Worm (Caenorhabditis elegans): ENCODE data around the gene Y39A1A.21.

The Y39A1A.21 gene

DNA sequence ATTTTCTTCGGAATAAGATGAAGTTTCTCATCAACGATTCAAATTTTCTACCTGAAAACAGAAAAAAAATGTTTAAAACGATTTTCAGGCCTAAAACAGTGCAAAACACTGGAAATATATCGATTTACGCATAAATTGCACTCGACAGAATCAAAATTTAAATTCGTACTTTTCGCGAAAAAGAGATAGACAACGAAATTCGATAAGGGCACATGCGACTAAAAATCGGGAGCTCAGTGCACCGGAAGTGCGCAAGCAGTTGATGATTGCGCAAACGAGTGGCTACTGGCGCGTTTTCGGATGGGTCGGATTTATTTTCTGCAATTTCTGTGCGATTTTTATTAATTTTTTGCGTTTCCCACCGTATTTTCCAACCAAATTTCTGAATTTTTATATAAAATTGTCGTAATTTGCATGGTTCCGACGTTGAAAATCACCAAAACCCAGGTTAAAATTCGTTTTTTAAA lies at the start of gene Y39A1A.21, which contains the start of gene Y39A1A.22:
Gene Y39A1A.21, minus strand, starts transcription at position 51 of the 467 bp plus-strand sequence.
Gene Y39A1A.22, minus strand, starts transcription at position 57 of the 467 bp plus-strand sequence.
- TF ChIP-seq hmbx-1 (tag; optimal IDR thresholded peaks at IDR 0.05) (no peak), tbx-11 (GFP tag; IDR thresholded peaks at IDR 0.05) (no peak), tra-4 (tag; optimal IDR thresholded peaks at IDR 0.05) (no peak), F13C5.2 (tag; optimal IDR thresholded peaks at IDR 0.05) (peak; percentile 79), hmg-4 (GFP tag; optimal IDR thresholded peaks at IDR 0.05) (no peak), tbx-37 (GFP tag; conservative IDR thresholded peaks at IDR 0.05) (0 out of 2 replicates have a peak, but pooled peaks have one; percentile 23), hnd-1 (tag; optimal IDR thresholded peaks at IDR 0.05) (no peak), B0310.2 (tag; optimal IDR thresholded peaks at IDR 0.05) (no peak), ama-1 (optimal IDR thresholded peaks at IDR 0.05) (no peak), ceh-13 (GFP tag; optimal IDR thresholded peaks at IDR 0.05) (no peak), flt-1 (GFP tag; IDR thresholded peaks at IDR 0.05) (no peak), sea-1 (GFP tag; conservative IDR thresholded peaks at IDR 0.05) (peak; percentile 50; the same call in 1 of the 2 replicates), ets-7 (tag; optimal IDR thresholded peaks at IDR 0.05) (peak; percentile 59), ceh-36 (tag; optimal IDR thresholded peaks at IDR 0.05) (peak; percentile 53), scrt-1 (GFP tag; IDR thresholded peaks at IDR 0.05) (0 out of 2 replicates have a peak, but pooled peaks have one; percentile 69), pes-1 (GFP tag; IDR thresholded peaks at IDR 0.05) (peak; percentile 58; the same call in 1 of the 2 replicates), aly-1 (tag; optimal IDR thresholded peaks at IDR 0.05) (no peak)

DNA sequence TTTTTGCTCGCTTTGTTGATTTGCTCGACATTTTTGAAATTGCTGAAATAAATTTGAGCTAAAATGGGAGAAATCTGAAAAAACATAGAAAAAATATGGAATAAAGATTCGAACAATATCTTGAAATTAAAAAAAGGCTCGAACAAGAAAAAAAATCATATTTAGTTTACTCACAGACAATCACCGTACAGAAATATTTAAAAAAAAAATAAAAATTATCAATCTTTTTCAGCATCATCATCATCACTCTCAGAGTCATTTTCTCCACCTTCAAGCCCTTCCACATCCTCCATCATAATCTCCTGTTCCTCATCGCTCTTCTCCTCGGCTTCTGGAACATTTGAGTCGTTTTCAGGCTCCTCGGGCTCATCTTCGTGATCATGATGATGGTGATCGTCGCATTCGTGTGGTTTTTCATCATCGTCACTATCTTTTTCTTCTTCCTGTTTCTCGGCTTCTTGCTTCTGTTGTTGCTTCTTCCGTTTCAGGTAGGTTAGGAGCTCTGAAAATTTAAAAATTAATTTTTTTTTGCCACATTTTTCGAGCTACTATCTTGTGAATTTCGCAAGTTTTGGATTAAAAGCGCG lies 48.8 kb upstream of the Y39A1A.21 start, which contains the start of gene hpl-2:
Gene hpl-2, minus strand, starts transcription at position 51 of the 587 bp plus-strand sequence.
- TF ChIP-seq F13C5.2 (tag; optimal IDR thresholded peaks at IDR 0.05): no peak
- no peak for TF ChIP-seq tbx-37 (GFP tag; conservative IDR thresholded peaks at IDR 0.05)
- no peak for TF ChIP-seq hmbx-1 (tag; optimal IDR thresholded peaks at IDR 0.05)
- TF ChIP-seq ama-1 (optimal IDR thresholded peaks at IDR 0.05): no peak
- no peak for TF ChIP-seq hnd-1 (tag; optimal IDR thresholded peaks at IDR 0.05)
- TF ChIP-seq B0310.2 (tag; optimal IDR thresholded peaks at IDR 0.05): no peak
- no peak for TF ChIP-seq ceh-13 (GFP tag; optimal IDR thresholded peaks at IDR 0.05)
- TF ChIP-seq tra-4 (tag; optimal IDR thresholded peaks at IDR 0.05): no peak
- TF ChIP-seq tbx-11 (GFP tag; IDR thresholded peaks at IDR 0.05): no peak
- no peak for TF ChIP-seq pes-1 (GFP tag; IDR thresholded peaks at IDR 0.05)
- TF ChIP-seq aly-1 (tag; optimal IDR thresholded peaks at IDR 0.05): no peak
- no peak for TF ChIP-seq scrt-1 (GFP tag; IDR thresholded peaks at IDR 0.05)
- no peak for TF ChIP-seq hmg-4 (GFP tag; optimal IDR thresholded peaks at IDR 0.05)
- TF ChIP-seq ets-7 (tag; optimal IDR thresholded peaks at IDR 0.05): no peak
- no peak for TF ChIP-seq sea-1 (GFP tag; conservative IDR thresholded peaks at IDR 0.05)

ce11 chrIII:10754379-10754778 lies 47.6 kb upstream of the Y39A1A.21 start:
- TF ChIP-seq flt-1 (GFP tag; IDR thresholded peaks at IDR 0.05): no peak
- TF ChIP-seq tbx-37 (GFP tag; conservative IDR thresholded peaks at IDR 0.05): no peak
- no peak for TF ChIP-seq F13C5.2 (tag; optimal IDR thresholded peaks at IDR 0.05)
- TF ChIP-seq pes-1 (GFP tag; IDR thresholded peaks at IDR 0.05): no peak
- no peak for TF ChIP-seq scrt-1 (GFP tag; IDR thresholded peaks at IDR 0.05)
- TF ChIP-seq sea-1 (GFP tag; conservative IDR thresholded peaks at IDR 0.05): no peak
- TF ChIP-seq tra-4 (tag; optimal IDR thresholded peaks at IDR 0.05): no peak
- no peak for TF ChIP-seq hmg-4 (GFP tag; optimal IDR thresholded peaks at IDR 0.05)
- no peak for TF ChIP-seq B0310.2 (tag; optimal IDR thresholded peaks at IDR 0.05)
- TF ChIP-seq hmbx-1 (tag; optimal IDR thresholded peaks at IDR 0.05): no peak

- TF ChIP-seq pes-1 (GFP tag; IDR thresholded peaks at IDR 0.05): 0 out of 2 replicates have a peak, but pooled peaks have one; percentile 22
Measured at ce11 chrIII:10750043-10750442, 43.2 kb upstream of the Y39A1A.21 start, which contains the start of gene enu-3.6. Gene enu-3.6 (plus strand): TSS chrIII:10750434.

- no peak for TF ChIP-seq hmg-4 (GFP tag; optimal IDR thresholded peaks at IDR 0.05)
- TF ChIP-seq F13C5.2 (tag; optimal IDR thresholded peaks at IDR 0.05): peak; percentile 33
- no peak for TF ChIP-seq tbx-11 (GFP tag; IDR thresholded peaks at IDR 0.05)
- no peak for TF ChIP-seq ceh-36 (tag; optimal IDR thresholded peaks at IDR 0.05)
- TF ChIP-seq tbx-37 (GFP tag; conservative IDR thresholded peaks at IDR 0.05): no peak
- TF ChIP-seq aly-1 (tag; optimal IDR thresholded peaks at IDR 0.05): no peak
- no peak for TF ChIP-seq pes-1 (GFP tag; IDR thresholded peaks at IDR 0.05)
- TF ChIP-seq hmbx-1 (tag; optimal IDR thresholded peaks at IDR 0.05): no peak
Measured at ce11 chrIII:10747620-10748479, 41.0 kb upstream of the Y39A1A.21 start, which contains the start of the genes ran-1 and dkc-1. Gene ran-1 (minus strand): TSS chrIII:10747728. Gene dkc-1 (plus strand): TSS chrIII:10748429.

DNA sequence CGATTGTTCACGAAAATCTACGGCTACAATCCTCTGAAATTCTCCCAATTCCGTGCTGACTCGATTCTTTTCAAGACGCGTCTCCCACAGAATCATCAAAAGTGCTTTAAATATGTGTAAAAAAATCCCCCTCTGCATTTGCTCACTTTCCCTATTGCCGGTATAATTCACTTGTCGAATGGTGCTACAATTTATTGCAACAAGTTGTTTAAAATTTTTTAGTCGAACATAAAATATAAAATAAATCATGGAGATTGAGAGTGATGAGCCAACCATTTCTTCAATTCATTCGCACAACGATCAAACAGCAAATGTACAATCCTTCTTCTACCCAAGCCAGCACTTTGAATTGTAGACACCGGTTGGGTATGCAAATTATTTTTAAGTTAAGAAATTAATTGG lies 39.6 kb upstream of the Y39A1A.21 start:
- no peak for TF ChIP-seq hmbx-1 (tag; optimal IDR thresholded peaks at IDR 0.05)

DNA sequence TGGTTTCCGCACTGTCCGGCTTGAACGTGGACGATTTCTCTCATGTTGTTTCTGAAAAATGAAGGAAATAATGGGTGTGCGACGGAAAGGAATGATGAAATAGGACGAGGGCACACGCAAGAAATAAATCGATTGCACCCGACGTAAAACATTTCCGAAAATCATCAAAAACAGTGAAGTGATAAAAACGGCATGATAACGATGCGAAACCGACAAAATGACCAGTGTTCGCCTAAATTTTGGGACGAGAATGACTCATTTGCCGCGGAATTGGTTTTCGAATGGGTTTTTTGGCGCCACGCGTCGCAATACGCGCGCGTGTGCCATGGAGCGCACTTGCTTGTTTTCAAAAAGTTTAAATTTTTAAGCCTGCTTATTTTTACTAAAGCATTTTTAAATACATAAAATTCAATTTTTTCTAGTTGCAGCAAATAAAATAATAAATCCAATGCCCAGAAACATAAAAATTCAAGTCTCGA lies 35.6 kb upstream of the Y39A1A.21 start, which contains the start of the genes tbb-1 and rib-2:
Gene tbb-1, minus strand, starts transcription at position 51 of the 479 bp plus-strand sequence.
Gene rib-2, plus strand, starts transcription at position 429 of the 479 bp plus-strand sequence.
- TF ChIP-seq aly-1 (tag; optimal IDR thresholded peaks at IDR 0.05): no peak
- TF ChIP-seq hmbx-1 (tag; optimal IDR thresholded peaks at IDR 0.05): no peak
- no peak for TF ChIP-seq B0310.2 (tag; optimal IDR thresholded peaks at IDR 0.05)
- no peak for TF ChIP-seq flt-1 (GFP tag; IDR thresholded peaks at IDR 0.05)
- no peak for TF ChIP-seq hmg-4 (GFP tag; optimal IDR thresholded peaks at IDR 0.05)
- no peak for TF ChIP-seq F13C5.2 (tag; optimal IDR thresholded peaks at IDR 0.05)
- no peak for TF ChIP-seq pes-1 (GFP tag; IDR thresholded peaks at IDR 0.05)
- no peak for TF ChIP-seq sea-1 (GFP tag; conservative IDR thresholded peaks at IDR 0.05)
- no peak for TF ChIP-seq ets-7 (tag; optimal IDR thresholded peaks at IDR 0.05)
- no peak for TF ChIP-seq ceh-36 (tag; optimal IDR thresholded peaks at IDR 0.05)
- TF ChIP-seq tbx-37 (GFP tag; conservative IDR thresholded peaks at IDR 0.05): no peak
- TF ChIP-seq ama-1 (optimal IDR thresholded peaks at IDR 0.05): no peak
- TF ChIP-seq tra-4 (tag; optimal IDR thresholded peaks at IDR 0.05): no peak
- TF ChIP-seq scrt-1 (GFP tag; IDR thresholded peaks at IDR 0.05): no peak

Data from whole organism, early embryonic.